Fruit fly (Drosophila melanogaster): Measurements from ENCODE around the gene Tektin-C.

dm6 chr3L:5821506-5821905 is 25.2 kb upstream of the Tektin-C start:
- TF ChIP-seq CTCF (optimal IDR thresholded peaks at IDR 0.05) (no peak), CG8478 (optimal IDR thresholded peaks at IDR 0.05) (no peak)
